Worm (Caenorhabditis elegans) whole organism, L3 larva: ENCODE results near the gene C35D10.10.

Source experiments
- ZK546.5 ChIP-seq: sonication (generic microtip); optimal IDR thresholded peaks from 2 replicates; lab custom pipeline; 2017; ENCODE audit warnings: missing biosample characterization, missing genetic modification characterization
- aly-2 ChIP-seq: fragments of 150-350 bp; optimal IDR thresholded peaks from 2 replicates; lab custom pipeline; 2014; ENCODE audit warnings: missing biosample characterization, missing genetic modification characterization
- ceh-16 ChIP-seq: sonication (generic microtip); optimal IDR thresholded peaks from 2 replicates; lab custom pipeline; 2017; ENCODE audit warnings: missing biosample characterization, missing genetic modification characterization
- ceh-28 ChIP-seq: fragments of 150-350 bp; optimal IDR thresholded peaks from 2 replicates; lab custom pipeline; 2014; ENCODE audit warnings: missing biosample characterization, missing genetic modification reagents, missing genetic modification characterization
- ceh-9 ChIP-seq: sonication (generic microtip); optimal IDR thresholded peaks from 2 replicates; lab custom pipeline; 2018; ENCODE audit warnings: missing biosample characterization, missing genetic modification characterization
- daf-12 ChIP-seq: fragments of 150-350 bp; optimal IDR thresholded peaks from 2 replicates; lab custom pipeline; 2014; ENCODE audit warnings: missing biosample characterization, missing genetic modification reagents, missing genetic modification characterization
- egl-27 ChIP-seq: sonication (generic microtip); optimal IDR thresholded peaks from 4 replicates; lab custom pipeline; 2017; ENCODE audit warnings: missing biosample characterization, missing genetic modification reagents, missing genetic modification characterization
- egl-5 ChIP-seq: fragments of 150-350 bp; optimal IDR thresholded peaks from 2 replicates; lab custom pipeline; 2017; ENCODE audit warnings: missing biosample characterization, missing genetic modification reagents, missing genetic modification characterization, inconsistent platforms
- elt-1 ChIP-seq: fragments of 150-350 bp; optimal IDR thresholded peaks from 2 replicates; lab custom pipeline; 2014; ENCODE audit warnings: missing biosample characterization, missing genetic modification characterization
- elt-2 ChIP-seq: sonication (generic microtip); optimal IDR thresholded peaks from 2 replicates; lab custom pipeline; 2016; ENCODE audit warnings: missing genetic modification reagents, mild to moderate bottlenecking, missing genetic modification characterization, missing compliant biosample characterization
- eor-1 ChIP-seq, 2 experiments: fragments of 150-350 bp; optimal IDR thresholded peaks; 2 replicates each; lab custom pipeline; 2014 to 2018; ENCODE audit warnings: missing biosample characterization in 2 of 2, missing genetic modification characterization in 2 of 2
- fkh-10 ChIP-seq: sonication (generic microtip); optimal IDR thresholded peaks from 2 replicates; lab custom pipeline; 2017; ENCODE audit warnings: missing biosample characterization, missing genetic modification reagents, missing genetic modification characterization
- fkh-2 ChIP-seq: fragments of 150-350 bp; optimal IDR thresholded peaks from 2 replicates; lab custom pipeline; 2014; ENCODE audit warnings: missing biosample characterization, missing genetic modification reagents, missing genetic modification characterization
- fos-1 ChIP-seq: fragments of 150-350 bp; optimal IDR thresholded peaks from 2 replicates; lab custom pipeline; 2014; ENCODE audit warnings: missing biosample characterization, missing genetic modification characterization
- lin-15B ChIP-seq: fragments of 150-350 bp; optimal IDR thresholded peaks from 2 replicates; lab custom pipeline; 2014; ENCODE audit warnings: missing biosample characterization, missing genetic modification characterization
- lsy-12 ChIP-seq: sonication (generic microtip); optimal IDR thresholded peaks from 2 replicates; lab custom pipeline; 2016; ENCODE audit warnings: mild to moderate bottlenecking, missing genetic modification characterization, missing compliant biosample characterization
- mdl-1 ChIP-seq: fragments of 150-350 bp; optimal IDR thresholded peaks from 2 replicates; lab custom pipeline; 2014; ENCODE audit warnings: missing biosample characterization, missing genetic modification characterization
- nfya-1 ChIP-seq: sonication (generic microtip); optimal IDR thresholded peaks from 2 replicates; lab custom pipeline; 2017; ENCODE audit warnings: missing genetic modification characterization, mild to moderate bottlenecking, missing compliant biosample characterization, antibody characterized with exemption, moderate library complexity; ENCODE audit not compliant: insufficient read depth
- nhr-12 ChIP-seq: fragments of 150-350 bp; optimal IDR thresholded peaks from 2 replicates; lab custom pipeline; 2014; ENCODE audit warnings: missing biosample characterization, missing genetic modification characterization
- nhr-23 ChIP-seq: fragments of 150-350 bp; optimal IDR thresholded peaks from 2 replicates; lab custom pipeline; 2014; ENCODE audit warnings: missing biosample characterization, missing genetic modification reagents, missing genetic modification characterization
- nhr-237 ChIP-seq: fragments of 150-350 bp; optimal IDR thresholded peaks from 2 replicates; lab custom pipeline; 2014; ENCODE audit warnings: missing biosample characterization, missing genetic modification characterization
- nhr-25 ChIP-seq: sonication (generic microtip); optimal IDR thresholded peaks from 2 replicates; lab custom pipeline; 2017; ENCODE audit warnings: missing biosample characterization, missing genetic modification characterization
- nhr-43 ChIP-seq: sonication (generic microtip); optimal IDR thresholded peaks from 2 replicates; lab custom pipeline; 2016; ENCODE audit warnings: mild to moderate bottlenecking, missing genetic modification characterization, missing compliant biosample characterization; ENCODE audit not compliant: poor library complexity, severe bottlenecking
- nhr-67 ChIP-seq: fragments of 150-350 bp; optimal IDR thresholded peaks from 2 replicates; lab custom pipeline; 2014; ENCODE audit warnings: missing biosample characterization, missing genetic modification characterization
- nhr-76 ChIP-seq: fragments of 150-350 bp; sonication (generic microtip); optimal IDR thresholded peaks from 5 replicates; lab custom pipeline; 2014; ENCODE audit warnings: missing biosample characterization, missing genetic modification characterization
- pha-4 ChIP-seq: fragments of 150-350 bp; optimal IDR thresholded peaks from 2 replicates; lab custom pipeline; 2014; ENCODE audit warnings: missing biosample characterization, missing genetic modification reagents, missing genetic modification characterization
- pqm-1 ChIP-seq: fragments of 150-350 bp; optimal IDR thresholded peaks from 2 replicates; lab custom pipeline; 2017; ENCODE audit warnings: missing biosample characterization, missing genetic modification characterization, inconsistent platforms
- sea-2 ChIP-seq: fragments of 150-350 bp; sonication (generic microtip); optimal IDR thresholded peaks from 4 replicates; lab custom pipeline; 2014; ENCODE audit warnings: missing biosample characterization, missing genetic modification reagents, missing genetic modification characterization
- skn-1 ChIP-seq: fragments of 150-350 bp; optimal IDR thresholded peaks from 2 replicates; lab custom pipeline; 2014; ENCODE audit warnings: missing biosample characterization, missing genetic modification characterization
- snpc-4 ChIP-seq: fragments of 150-350 bp; optimal IDR thresholded peaks from 2 replicates; lab custom pipeline; 2014; ENCODE audit warnings: missing biosample characterization, missing genetic modification characterization
- tbx-2 ChIP-seq: sonication (generic microtip); optimal IDR thresholded peaks from 2 replicates; lab custom pipeline; 2016; ENCODE audit warnings: mild to moderate bottlenecking, missing genetic modification characterization, missing compliant biosample characterization
- unc-39 ChIP-seq: sonication (generic microtip); optimal IDR thresholded peaks from 4 replicates; lab custom pipeline; 2017; ENCODE audit warnings: missing biosample characterization, missing genetic modification characterization
- zag-1 ChIP-seq: fragments of 150-350 bp; optimal IDR thresholded peaks from 2 replicates; lab custom pipeline; 2014; ENCODE audit warnings: missing biosample characterization, missing genetic modification characterization
- ztf-11 ChIP-seq: fragments of 150-350 bp; optimal IDR thresholded peaks from 2 replicates; lab custom pipeline; 2014; ENCODE audit warnings: missing biosample characterization, missing genetic modification characterization

C35D10.10 gene

ce11 chrIII:4899728-4900127, 38.1 kb upstream of the C35D10.10 start (continued):
- peak; percentile 33 for TF ChIP-seq unc-39 (tag; lab: Kevin White, UChicago)
- TF ChIP-seq sea-2 (GFP tag; lab: Kevin White, UChicago) = peak; percentile 87
- TF ChIP-seq ceh-28 (tag; lab: Kevin White, UChicago) = peak; percentile 95
- TF ChIP-seq lsy-12 (tag; lab: Kevin White, UChicago) = peak; percentile 98
- TF ChIP-seq nhr-76 (tag; lab: Kevin White, UChicago) = peak; percentile 75
- TF ChIP-seq pha-4 = peak; percentile 99
- TF ChIP-seq nhr-12 = no peak
- no peak for TF ChIP-seq aly-2 (tag; lab: Kevin White, UChicago)
- TF ChIP-seq, all 47 proteins: peak for 40

ce11 chrIII:4899035-4899578, 37.5 kb upstream of the C35D10.10 start, which contains the start of gene nhl-2:
nhl-2 (minus strand) TSS chrIII:4899085.
- TF ChIP-seq zag-1 (no peak), nhr-237 (no peak), ceh-28 (tag; lab: Kevin White, UChicago) (no peak), nhr-67 (no peak), pha-4 (no peak), egl-27 (no peak)

- TF ChIP-seq sea-2 (GFP tag; lab: Kevin White, UChicago) = no peak
- no peak for TF ChIP-seq elt-2 (tag; lab: Kevin White, UChicago)
- TF ChIP-seq ceh-9 (tag; lab: Kevin White, UChicago) = no peak
- no peak for TF ChIP-seq lsy-12 (tag; lab: Kevin White, UChicago)
- no peak for TF ChIP-seq eor-1 (tag; optimal IDR thresholded peaks at IDR 0.05; lab: Kevin White, UChicago)
- no peak for TF ChIP-seq daf-12
- no peak for TF ChIP-seq mdl-1 (tag; lab: Kevin White, UChicago)
- TF ChIP-seq nhr-67 = no peak
- no peak for TF ChIP-seq elt-1 (tag; lab: Kevin White, UChicago)
- no peak for TF ChIP-seq aly-2 (tag; lab: Kevin White, UChicago)
- TF ChIP-seq tbx-2 (tag; lab: Kevin White, UChicago) = no peak
- no peak for TF ChIP-seq lin-15B (tag; lab: Kevin White, UChicago)
- TF ChIP-seq pha-4 = no peak
Measured at ce11 chrIII:4895313-4895712, 33.7 kb upstream of the C35D10.10 start.

ce11 chrIII:4893540-4893939, 31.9 kb upstream of the C35D10.10 start, which contains the start of gene F26F4.6:
F26F4.6 (minus strand) TSS chrIII:4893640.
- TF ChIP-seq snpc-4 (tag; lab: Kevin White, UChicago) (no peak), nhr-237 (no peak), lsy-12 (tag; lab: Kevin White, UChicago) (no peak), nhr-23 (tag; lab: Kevin White, UChicago) (no peak), fkh-10 (GFP tag; lab: Kevin White, UChicago) (no peak), ztf-11 (tag; lab: Kevin White, UChicago) (no peak), ZK546.5 (tag; lab: Kevin White, UChicago) (no peak), nhr-43 (tag; lab: Kevin White, UChicago) (no peak), pqm-1 (tag; lab: Kevin White, UChicago) (no peak), tbx-2 (tag; lab: Kevin White, UChicago) (no peak), nhr-25 (tag; lab: Kevin White, UChicago) (no peak), egl-5 (no peak), nfya-1 (tag; lab: Kevin White, UChicago) (no peak), elt-1 (tag; lab: Kevin White, UChicago) (no peak), daf-12 (no peak)
- TF ChIP-seq, all 47 proteins: peak for 0

- TF ChIP-seq ceh-16 (tag; lab: Kevin White, UChicago) = no peak
- TF ChIP-seq fkh-10 (GFP tag; lab: Kevin White, UChicago) = no peak
- TF ChIP-seq pha-4 = peak; percentile 29
- TF ChIP-seq nhr-237 = no peak
- no peak for TF ChIP-seq zag-1
- TF ChIP-seq fos-1 (tag; lab: Kevin White, UChicago) = no peak
- TF ChIP-seq fkh-2 (tag; lab: Kevin White, UChicago) = no peak
- no peak for TF ChIP-seq skn-1 (tag; lab: Kevin White, UChicago)
Measured at ce11 chrIII:4890997-4891396, 29.4 kb upstream of the C35D10.10 start, which contains the start of gene F26F4.5. F26F4.5 (minus strand) TSS chrIII:4891252.
